Fruit fly (Drosophila melanogaster): Measurements from ENCODE around the gene Es2.

dm6 chrX:8490291-8490975 is 29.2 kb downstream of the Es2 start:
- TF ChIP-seq psq (optimal IDR thresholded peaks at IDR 0.05) (no peak), Myc (optimal IDR thresholded peaks at IDR 0.05) (no peak), ttk (optimal IDR thresholded peaks at IDR 0.05) (no peak), Sin3A (optimal IDR thresholded peaks at IDR 0.05) (no peak), insv (optimal IDR thresholded peaks at IDR 0.05) (no peak)
